Worm (Caenorhabditis elegans): Measurements from ENCODE around the gene C44C10.11.

DNA sequence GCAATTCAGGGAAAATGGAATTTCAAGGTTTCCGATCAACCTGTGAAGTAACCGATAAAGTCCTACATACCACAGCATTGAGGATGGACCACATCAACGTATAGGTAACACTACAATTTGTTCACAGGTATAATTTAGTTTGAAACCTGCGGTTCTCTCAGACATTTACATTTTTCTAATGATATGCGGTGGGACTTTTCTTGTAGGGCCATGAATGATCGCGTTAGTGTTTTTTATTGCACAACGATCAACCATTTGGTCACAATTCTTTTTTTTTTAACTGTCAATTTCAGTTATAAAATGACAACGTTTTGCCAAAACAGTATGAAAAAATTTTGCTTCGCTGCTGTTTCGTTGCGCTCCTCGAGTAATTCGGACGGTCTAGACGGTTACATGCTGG is 13.4 kb downstream of the C44C10.11 start, which contains the start of gene C44C10.12:
- no peak for TF ChIP-seq lin-13 (tag; optimal IDR thresholded peaks at IDR 0.05)
- TF ChIP-seq sptf-1 (tag; optimal IDR thresholded peaks at IDR 0.05): no peak
- no peak for TF ChIP-seq nhr-237 (tag; optimal IDR thresholded peaks at IDR 0.05)

All from whole organism, mixed stage, embryonic.